Worm (Caenorhabditis elegans) whole organism, young adult: ENCODE results near the gene math-7.

Experiments used
- B0019.2 ChIP-seq: fragments of 200-800 bp; sonication (Bioruptor generic); conservative IDR thresholded peaks from 2 replicates; pipeline ENCODE4 v1.3.6; 2022; ENCODE audit warnings: missing genetic modification reagents, missing genetic modification characterization, missing compliant biosample characterization
- B0336.3 ChIP-seq: fragments of 200-800 bp; sonication (Bioruptor generic); IDR thresholded peaks from 2 replicates; pipeline ENCODE4 v1.3.6; 2022; ENCODE audit warnings: missing genetic modification characterization, missing compliant biosample characterization
- Y67H2A.10 ChIP-seq: fragments of 200-800 bp; sonication (Bioruptor generic); conservative IDR thresholded peaks from 2 replicates; pipeline ENCODE4 v1.3.6; 2022; ENCODE audit warnings: missing genetic modification reagents, missing genetic modification characterization, missing compliant biosample characterization
- atf-7 ChIP-seq: sonication (generic microtip); optimal IDR thresholded peaks from 2 replicates; lab custom pipeline; 2017; ENCODE audit warnings: mild to moderate bottlenecking, missing genetic modification characterization, missing compliant biosample characterization
- die-1 ChIP-seq: sonication (generic microtip); optimal IDR thresholded peaks from 2 replicates; lab custom pipeline; 2016; ENCODE audit warnings: missing genotype, mild to moderate bottlenecking, missing genetic modification characterization, missing compliant biosample characterization
- madf-10 ChIP-seq: sonication (generic microtip); optimal IDR thresholded peaks from 2 replicates; lab custom pipeline; 2016; ENCODE audit warnings: mild to moderate bottlenecking, missing genetic modification characterization, missing compliant biosample characterization
- madf-3 ChIP-seq: fragments of 200-800 bp; sonication (Bioruptor generic); IDR thresholded peaks from 2 replicates; pipeline ENCODE4 v1.3.6; 2022; ENCODE audit warnings: missing genetic modification reagents, missing genetic modification characterization, missing compliant biosample characterization
- nhr-80 ChIP-seq: sonication (generic microtip); optimal IDR thresholded peaks from 2 replicates; lab custom pipeline; 2016; ENCODE audit warnings: missing genetic modification characterization, missing compliant biosample characterization
- nhr-90 ChIP-seq: sonication (generic microtip); optimal IDR thresholded peaks from 2 replicates; lab custom pipeline; 2016; ENCODE audit warnings: missing genotype, mild to moderate bottlenecking, missing genetic modification characterization, missing compliant biosample characterization
- sdz-38 ChIP-seq: sonication (generic microtip); optimal IDR thresholded peaks from 2 replicates; lab custom pipeline; 2016; ENCODE audit warnings: missing genotype, missing genetic modification characterization, missing compliant biosample characterization
- snpc-3.4 ChIP-seq: sonication (generic microtip); optimal IDR thresholded peaks from 2 replicates; lab custom pipeline; 2017; ENCODE audit warnings: missing genetic modification characterization, mild to moderate bottlenecking, missing compliant biosample characterization, antibody characterized with exemption, moderate library complexity, missing genotype, missing genetic modification reagents
- ztf-26 ChIP-seq: sonication (generic microtip); optimal IDR thresholded peaks from 2 replicates; lab custom pipeline; 2017; ENCODE audit warnings: missing genetic modification characterization, missing compliant biosample characterization

The math-7 gene

ce11 chrII:1842894-1843293 lies 43.4 kb downstream of the math-7 start, which contains the start of the genes C52E2.5 and C52E2.4:
Gene C52E2.5, minus strand, starts transcription at chrII:1842936.
Gene C52E2.4, plus strand, starts transcription at chrII:1843145.
- TF ChIP-seq Y67H2A.10 (GFP tag; lab: Robert Waterston, UW) (no peak), nhr-80 (tag; lab: Kevin White, UChicago) (peak; percentile 60)

- TF ChIP-seq atf-7 (tag; lab: Kevin White, UChicago) (no peak), madf-10 (tag; lab: Kevin White, UChicago) (no peak), sdz-38 (no peak), B0019.2 (no peak), madf-3 (GFP tag; lab: Robert Waterston, UW) (no peak), ztf-26 (tag; lab: Kevin White, UChicago) (no peak), die-1 (no peak), nhr-90 (no peak), snpc-3.4 (no peak), B0336.3 (no peak)
These were observed 50.1 kb downstream of the math-7 start, which contains the start of gene T08E11.1 for ce11 chrII:1836204-1836603. Gene T08E11.1, plus strand, starts transcription at chrII:1836504.
